Worm (Caenorhabditis elegans) whole organism, young adult: ENCODE measurements around the gene T14B4.8.

Source experiments
- K11D2.4 ChIP-seq: fragments of 200-800 bp; sonication (Bioruptor generic); IDR thresholded peaks from 2 replicates; pipeline ENCODE4 v1.3.6; 2022; ENCODE audit warnings: missing genetic modification reagents, missing genetic modification characterization, missing compliant biosample characterization
- T07F8.4 ChIP-seq: sonication (generic microtip); optimal IDR thresholded peaks from 2 replicates; lab custom pipeline; 2016; ENCODE audit warnings: mild to moderate bottlenecking, missing genetic modification characterization, moderate library complexity, missing compliant biosample characterization
- ama-1 ChIP-seq, 3 experiments: fragments of 150-350 bp in 1 of 3; sonication (generic microtip) in 2 of 3; optimal IDR thresholded peaks; 2 replicates each; lab custom pipeline; 2014 to 2018; ENCODE audit warnings: missing biosample characterization in 2 of 3, missing genetic modification characterization in 2 of 3, missing genetic modification reagents in 2 of 3
- cebp-1 ChIP-seq, 2 experiments: fragments of 200-800 bp in 1 of 2; sonication (Bioruptor generic) in 1 of 2; sonication (generic microtip) in 1 of 2; IDR thresholded peaks in 1 of 2; optimal IDR thresholded peaks in 1 of 2; 2 replicates each; pipeline versions ENCODE4 v1.3.6 to Lab custom; 2017 to 2022; ENCODE audit warnings: missing compliant biosample characterization in 2 of 2, missing genetic modification characterization in 2 of 2, mild to moderate bottlenecking in 1 of 2, missing genetic modification reagents in 1 of 2, moderate library complexity in 1 of 2
- ceh-58 ChIP-seq: fragments of 200-800 bp; sonication (Bioruptor generic); IDR thresholded peaks from 2 replicates; pipeline ENCODE4 v1.3.6; 2022; ENCODE audit warnings: missing genetic modification characterization, missing compliant biosample characterization
- chd-7 ChIP-seq: sonication (generic microtip); optimal IDR thresholded peaks from 2 replicates; lab custom pipeline; 2016; ENCODE audit warnings: mild to moderate bottlenecking, missing genetic modification characterization, moderate library complexity, missing compliant biosample characterization
- dpff-1 ChIP-seq: sonication (generic microtip); optimal IDR thresholded peaks from 2 replicates; lab custom pipeline; 2017; ENCODE audit warnings: mild to moderate bottlenecking, missing genetic modification characterization, missing compliant biosample characterization
- gei-17 ChIP-seq: fragments of 200-800 bp; sonication (Bioruptor generic); optimal IDR thresholded peaks from 2 replicates; lab custom pipeline; 2018; ENCODE audit warnings: mild to moderate bottlenecking, missing genetic modification characterization, missing compliant biosample characterization
- lsy-27 ChIP-seq: sonication (generic microtip); optimal IDR thresholded peaks from 2 replicates; lab custom pipeline; 2017; ENCODE audit warnings: missing genetic modification characterization, mild to moderate bottlenecking, missing compliant biosample characterization, antibody characterized with exemption, missing genotype, borderline replicate concordance; ENCODE audit not compliant: insufficient read depth
- mxl-1 ChIP-seq: sonication (generic microtip); optimal IDR thresholded peaks from 2 replicates; lab custom pipeline; 2016; ENCODE audit warnings: missing genetic modification characterization, missing compliant biosample characterization
- pha-4 ChIP-seq: fragments of 150-350 bp; sonication (generic microtip); optimal IDR thresholded peaks from 2 replicates; lab custom pipeline; 2014; ENCODE audit warnings: missing biosample characterization, missing genetic modification reagents, missing genetic modification characterization
- snpc-4 ChIP-seq, 5 experiments: fragments of 150-350 bp in 1 of 5; sonication (generic microtip) in 4 of 5; optimal IDR thresholded peaks; 2 replicates each; lab custom pipeline; 2014 to 2018; ENCODE audit warnings: missing genetic modification characterization in 5 of 5, missing biosample characterization in 3 of 5, antibody characterized with exemption in 2 of 5, mild to moderate bottlenecking in 2 of 5, missing compliant biosample characterization in 2 of 5, missing genotype in 2 of 5, moderate library complexity in 2 of 5, missing genetic modification reagents in 1 of 5
- zfh-2 ChIP-seq: fragments of 200-800 bp; sonication (Bioruptor generic); conservative IDR thresholded peaks from 2 replicates; pipeline ENCODE4 v1.3.6; 2022; ENCODE audit warnings: missing genetic modification reagents, missing genetic modification characterization, missing compliant biosample characterization
- ztf-6 ChIP-seq: fragments of 200-800 bp; sonication (Bioruptor generic); IDR thresholded peaks from 2 replicates; pipeline ENCODE4 v1.3.6; 2022; ENCODE audit warnings: missing genetic modification reagents, missing genetic modification characterization, missing compliant biosample characterization

- TF ChIP-seq dpff-1 (tag; lab: Kevin White, UChicago), result no peak
- no peak for TF ChIP-seq chd-7 (tag; lab: Kevin White, UChicago)
- no peak for TF ChIP-seq zfh-2
- no peak for TF ChIP-seq mxl-1 (tag; lab: Kevin White, UChicago)
- TF ChIP-seq T07F8.4 (tag; lab: Kevin White, UChicago), result no peak
- TF ChIP-seq cebp-1 (GFP tag; IDR thresholded peaks at IDR 0.05; lab: Robert Waterston, UW), result no peak
- no peak for TF ChIP-seq cebp-1 (tag; optimal IDR thresholded peaks at IDR 0.05; lab: Kevin White, UChicago)
- TF ChIP-seq ama-1 (optimal IDR thresholded peaks at IDR 0.05; lab: Kevin White, UChicago), result no peak
- TF ChIP-seq ama-1 (GFP tag; optimal IDR thresholded peaks at IDR 0.05; lab: Kevin White, UChicago), result no peak
- TF ChIP-seq pha-4 (tag; lab: Kevin White, UChicago), result no peak
- TF ChIP-seq lsy-27 (tag; lab: Kevin White, UChicago), result no peak
- no peak for TF ChIP-seq snpc-4 (GFP tag; optimal IDR thresholded peaks at IDR 0.05; lab: Kevin White, UChicago)
- no peak for TF ChIP-seq snpc-4 (tag; optimal IDR thresholded peaks at IDR 0.05; lab: Kevin White, UChicago)
- TF ChIP-seq ceh-58 (GFP tag; lab: Robert Waterston, UW), result no peak
- TF ChIP-seq ztf-6 (GFP tag; lab: Robert Waterston, UW), result no peak
- TF ChIP-seq K11D2.4 (GFP tag; lab: Robert Waterston, UW), result no peak
- no peak for TF ChIP-seq gei-17 (GFP tag; lab: Kevin White, UChicago)
These were observed 23.5 kb downstream of the T14B4.8 start, which contains the start of gene rpy-1 for ce11 chrII:6705593-6706228.
